Fruit fly (Drosophila melanogaster): ENCODE measurements around the gene Jig.

Gene Jig

DNA sequence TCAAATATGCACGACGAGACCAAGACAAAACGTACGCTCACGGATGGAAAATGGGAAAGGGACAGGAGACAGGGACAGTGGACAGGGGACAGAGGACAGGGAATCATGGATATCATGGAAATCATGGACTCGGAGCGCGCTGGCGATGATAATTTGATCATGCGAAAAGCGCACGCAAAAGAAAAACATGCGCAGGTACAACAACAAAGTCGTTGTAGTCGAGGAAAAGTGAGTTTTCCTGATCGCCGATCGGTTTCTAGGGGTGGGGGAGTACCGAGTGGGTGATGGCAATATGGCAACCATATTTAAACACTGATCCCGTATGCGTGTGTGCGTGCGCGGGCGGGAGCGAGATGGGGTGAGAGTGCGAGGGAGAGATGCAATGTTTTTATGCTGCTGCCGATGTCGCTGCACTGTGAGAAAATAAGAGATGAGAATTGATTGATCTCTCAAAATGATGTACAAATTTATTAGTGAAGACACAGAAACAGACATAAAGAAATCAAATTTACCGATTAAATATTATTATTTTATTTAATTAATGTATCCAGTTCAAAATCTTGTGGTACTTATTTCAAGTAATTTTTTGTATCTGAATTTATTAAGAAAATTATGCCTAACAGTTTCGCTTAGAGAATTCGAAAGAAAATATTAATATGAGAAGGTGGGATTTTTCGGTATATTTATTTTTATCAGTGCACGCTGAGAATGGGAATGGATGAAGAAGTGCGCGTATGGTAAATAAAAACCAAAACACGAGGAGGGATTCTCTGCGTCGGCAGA, 30.2 kb downstream of the Jig start (continued):
- TF ChIP-seq CG9727 (GFP tag; optimal IDR thresholded peaks at IDR 0.05) (peak; percentile 97), HHEX (GFP tag; optimal IDR thresholded peaks at IDR 0.05) (peak; percentile 72), CG2712 (tag; optimal IDR thresholded peaks at IDR 0.05) (peak; percentile 98), CG6854 (GFP tag; optimal IDR thresholded peaks at IDR 0.05) (no peak), kay (GFP tag; optimal IDR thresholded peaks at IDR 0.05) (peak; percentile 62), CG9817 (tag; optimal IDR thresholded peaks at IDR 0.05) (peak; percentile 36), tll (GFP tag; optimal IDR thresholded peaks at IDR 0.05) (peak in 1 of 2 experiments; percentile 74), Deaf1 (tag; optimal IDR thresholded peaks at IDR 0.05) (peak; percentile 61), CG31441 (GFP tag; IDR thresholded peaks at IDR 0.05) (peak; percentile 98), Chrac-16 (GFP tag; optimal IDR thresholded peaks at IDR 0.05) (peak; percentile 86), ftz-f1 (GFP tag; optimal IDR thresholded peaks at IDR 0.05) (no peak), dmrt11E (tag; optimal IDR thresholded peaks at IDR 0.05) (peak; percentile 99), CG12155 (GFP tag; optimal IDR thresholded peaks at IDR 0.05) (peak; percentile 64), run (tag; optimal IDR thresholded peaks at IDR 0.05) (peak; percentile 69), crc (GFP tag; optimal IDR thresholded peaks at IDR 0.05) (no peak), mirr (GFP tag; optimal IDR thresholded peaks at IDR 0.05) (no peak), CG1529 (GFP tag; optimal IDR thresholded peaks at IDR 0.05) (peak; percentile 83), CG12391 (tag; optimal IDR thresholded peaks at IDR 0.05) (peak; percentile 95), amos (GFP tag; IDR thresholded peaks at IDR 0.05; ENCODE audit: partially characterized antibody) (no peak), CG13424 (tag; optimal IDR thresholded peaks at IDR 0.05) (peak; percentile 90), tio (GFP tag; optimal IDR thresholded peaks at IDR 0.05) (peak; percentile 90), CG2199 (GFP tag; IDR thresholded peaks at IDR 0.05) (no peak), seq (GFP tag; IDR thresholded peaks at IDR 0.05) (peak; percentile 47; the same call in 1 of the 2 replicates), CG30431 (GFP tag; optimal IDR thresholded peaks at IDR 0.05) (peak; percentile 84), Doc2 (GFP tag; IDR thresholded peaks at IDR 0.05) (no peak), psq (GFP tag; optimal IDR thresholded peaks at IDR 0.05) (peak; percentile 76), dati (GFP tag; IDR thresholded peaks at IDR 0.05) (0 out of 2 replicates have a peak, but pooled peaks have one; percentile 27), Hsf (GFP tag; optimal IDR thresholded peaks at IDR 0.05) (peak; percentile 57), sc (optimal IDR thresholded peaks at IDR 0.05) (no peak), sc (GFP tag; optimal IDR thresholded peaks at IDR 0.05) (peak; percentile 93), CG11398 (GFP tag; optimal IDR thresholded peaks at IDR 0.05) (no peak), CG12071 (GFP tag; optimal IDR thresholded peaks at IDR 0.05) (peak; percentile 20), prd (optimal IDR thresholded peaks at IDR 0.05) (no peak), prd (GFP tag; IDR thresholded peaks at IDR 0.05) (peak; percentile 90), sna (GFP tag; IDR thresholded peaks at IDR 0.05; ENCODE audit: partially characterized antibody) (no peak), CG15514 (GFP tag; optimal IDR thresholded peaks at IDR 0.05) (no peak), CG10267 (tag; optimal IDR thresholded peaks at IDR 0.05) (peak; percentile 93), CG42726 (GFP tag; IDR thresholded peaks at IDR 0.05; ENCODE audit: partially characterized antibody) (no peak), Camta (GFP tag; optimal IDR thresholded peaks at IDR 0.05) (peak; percentile 25), ash1 (GFP tag; optimal IDR thresholded peaks at IDR 0.05) (no peak), peb (GFP tag; IDR thresholded peaks at IDR 0.05) (peak; percentile 71), sqz (GFP tag; optimal IDR thresholded peaks at IDR 0.05) (peak; percentile 79), CG17359 (tag; optimal IDR thresholded peaks at IDR 0.05) (peak; percentile 79), knrl (GFP tag; IDR thresholded peaks at IDR 0.05; ENCODE audit: partially characterized antibody) (no peak), Doc3 (GFP tag; IDR thresholded peaks at IDR 0.05; ENCODE audit: partially characterized antibody) (no peak), chinmo (GFP tag; IDR thresholded peaks at IDR 0.05; ENCODE audit: partially characterized antibody) (no peak), CG2116 (GFP tag; optimal IDR thresholded peaks at IDR 0.05) (peak; percentile 62), CG4707 (GFP tag; optimal IDR thresholded peaks at IDR 0.05) (peak; percentile 57)
